Worm (Caenorhabditis elegans) whole organism, mixed stage, embryonic: ENCODE measurements around the gene T26C5.4.

Experiments
- blmp-1 ChIP-seq: fragments of 150-350 bp; optimal IDR thresholded peaks from 2 replicates; lab custom pipeline; 2014; ENCODE audit warnings: missing biosample characterization, missing genetic modification characterization
- drap-1 ChIP-seq: fragments of 200-800 bp; sonication (Bioruptor generic); optimal IDR thresholded peaks from 3 replicates; lab custom pipeline; 2018; ENCODE audit warnings: mild to moderate bottlenecking, missing genetic modification characterization, missing compliant biosample characterization
- elt-1 ChIP-seq: sonication (generic microtip); optimal IDR thresholded peaks from 2 replicates; lab custom pipeline; 2017; ENCODE audit warnings: missing genetic modification characterization, mild to moderate bottlenecking, missing compliant biosample characterization, antibody characterized with exemption, moderate library complexity, borderline replicate concordance; ENCODE audit not compliant: insufficient read depth
- elt-3 ChIP-seq: fragments of 150-350 bp; optimal IDR thresholded peaks from 2 replicates; lab custom pipeline; 2014; ENCODE audit warnings: missing biosample characterization, missing genetic modification characterization
- flh-1 ChIP-seq: fragments of 200-800 bp; sonication (Bioruptor generic); optimal IDR thresholded peaks from 2 replicates; lab custom pipeline; 2018; ENCODE audit warnings: mild to moderate bottlenecking, missing genetic modification characterization, moderate library complexity, missing compliant biosample characterization
- lsy-2 ChIP-seq: fragments of 150-350 bp; optimal IDR thresholded peaks from 2 replicates; lab custom pipeline; 2014; ENCODE audit warnings: missing biosample characterization, missing genetic modification characterization
- nhr-12 ChIP-seq: fragments of 150-350 bp; optimal IDR thresholded peaks from 2 replicates; lab custom pipeline; 2014; ENCODE audit warnings: missing biosample characterization, missing genetic modification characterization
- nhr-237 ChIP-seq: fragments of 150-350 bp; optimal IDR thresholded peaks from 2 replicates; lab custom pipeline; 2014; ENCODE audit warnings: missing biosample characterization, missing genetic modification characterization
- sptf-1 ChIP-seq: sonication (generic microtip); optimal IDR thresholded peaks from 2 replicates; lab custom pipeline; 2017; ENCODE audit warnings: mild to moderate bottlenecking, missing genetic modification characterization, moderate library complexity, missing compliant biosample characterization
- unc-120 ChIP-seq: sonication (generic microtip); optimal IDR thresholded peaks from 2 replicates; lab custom pipeline; 2017; ENCODE audit warnings: missing genetic modification characterization, missing compliant biosample characterization; ENCODE audit not compliant: poor library complexity, severe bottlenecking
- unc-39 ChIP-seq: fragments of 150-350 bp; optimal IDR thresholded peaks from 2 replicates; lab custom pipeline; 2014; ENCODE audit warnings: missing biosample characterization, missing genetic modification characterization
- unc-62 ChIP-seq: fragments of 150-350 bp; optimal IDR thresholded peaks from 2 replicates; lab custom pipeline; 2014; ENCODE audit warnings: missing biosample characterization, missing genetic modification reagents, missing genetic modification characterization

- no peak for TF ChIP-seq sptf-1 (tag; lab: Kevin White, UChicago)
- no peak for TF ChIP-seq nhr-12 (tag; lab: Kevin White, UChicago)
- no peak for TF ChIP-seq unc-120 (tag; lab: Kevin White, UChicago)
- no peak for TF ChIP-seq unc-62 (GFP tag; lab: Kevin White, UChicago)
- no peak for TF ChIP-seq elt-3 (tag; lab: Kevin White, UChicago)
- no peak for TF ChIP-seq lsy-2 (tag; lab: Kevin White, UChicago)
- no peak for TF ChIP-seq flh-1 (GFP tag; lab: Kevin White, UChicago)
- no peak for TF ChIP-seq unc-39
- TF ChIP-seq drap-1: no peak
- no peak for TF ChIP-seq blmp-1 (tag; lab: Kevin White, UChicago)
- TF ChIP-seq nhr-237: no peak
- no peak for TF ChIP-seq elt-1 (tag; lab: Kevin White, UChicago)
Observed at ce11 chrII:9222969-9223368, 27.4 kb downstream of the T26C5.4 start, which contains the start of gene ZK1067.3.
